Worm (Caenorhabditis elegans) whole organism, early embryonic: ENCODE data around the gene C46C11.3.

ENCODE experiments used
- B0310.2 ChIP-seq: sonication (generic microtip); optimal IDR thresholded peaks from 2 replicates; lab custom pipeline; 2016; ENCODE audit warnings: mild to moderate bottlenecking, missing genetic modification characterization, missing compliant biosample characterization
- F13C5.2 ChIP-seq: sonication (generic microtip); optimal IDR thresholded peaks from 2 replicates; lab custom pipeline; 2017; ENCODE audit warnings: mild to moderate bottlenecking, missing genetic modification characterization, inconsistent platforms, missing compliant biosample characterization
- ama-1 ChIP-seq: fragments of 150-350 bp; optimal IDR thresholded peaks from 2 replicates; lab custom pipeline; 2014
- flt-1 ChIP-seq: fragments of 200-800 bp; sonication (Bioruptor generic); IDR thresholded peaks from 2 replicates; pipeline ENCODE4 v1.3.6; 2022; ENCODE audit warnings: missing genetic modification characterization, missing compliant biosample characterization
- hmbx-1 ChIP-seq: sonication (generic microtip); optimal IDR thresholded peaks from 2 replicates; lab custom pipeline; 2016; ENCODE audit warnings: mild to moderate bottlenecking, missing genetic modification characterization, missing compliant biosample characterization
- pes-1 ChIP-seq: fragments of 200-800 bp; sonication (Bioruptor generic); IDR thresholded peaks from 2 replicates; pipeline ENCODE4 v1.3.6; 2022; ENCODE audit warnings: missing genetic modification reagents, missing genetic modification characterization, missing compliant biosample characterization
- sea-1 ChIP-seq: fragments of 200-800 bp; sonication (Bioruptor generic); conservative IDR thresholded peaks from 2 replicates; pipeline ENCODE4 v1.3.6; 2022; ENCODE audit warnings: missing genetic modification characterization, missing compliant biosample characterization
- tbx-11 ChIP-seq: fragments of 200-800 bp; sonication (Bioruptor generic); IDR thresholded peaks from 2 replicates; pipeline ENCODE4 v1.3.6; 2022; ENCODE audit warnings: missing genetic modification characterization, missing compliant biosample characterization
- tbx-37 ChIP-seq: fragments of 200-800 bp; sonication (Bioruptor generic); conservative IDR thresholded peaks from 2 replicates; pipeline ENCODE4 v1.3.6; 2022; ENCODE audit warnings: missing genetic modification reagents, missing genetic modification characterization, missing compliant biosample characterization

ce11 chrX:4578581-4578980 lies 43.5 kb upstream of the C46C11.3 start:
- TF ChIP-seq B0310.2 (tag; lab: Kevin White, UChicago) (no peak), ama-1 (lab: Kevin White, UChicago) (no peak), hmbx-1 (tag; lab: Kevin White, UChicago) (no peak), sea-1 (no peak), pes-1 (GFP tag; lab: Robert Waterston, UW) (no peak), tbx-37 (GFP tag; lab: Robert Waterston, UW) (no peak), tbx-11 (GFP tag; lab: Robert Waterston, UW) (no peak), F13C5.2 (tag; lab: Kevin White, UChicago) (no peak), flt-1 (GFP tag; lab: Robert Waterston, UW) (no peak)
